Worm (Caenorhabditis elegans) whole organism, L1 larva: ENCODE data around the gene Y16B4A.2.

Source experiments
- ceh-90 ChIP-seq: sonication (generic microtip); optimal IDR thresholded peaks from 2 replicates; lab custom pipeline; 2016; ENCODE audit warnings: missing genetic modification characterization, missing compliant biosample characterization
- efl-1 ChIP-seq, 4 experiments: fragments of 150-350 bp; optimal IDR thresholded peaks in 3 of 4; peaks in 1 of 4; 1 replicate in 1 of 4; 2 replicates in 3 of 4; lab custom pipeline; 2014; ENCODE audit warnings: missing biosample characterization in 2 of 4, missing genetic modification characterization in 2 of 4, missing genetic modification reagents in 2 of 4
- skn-1 ChIP-seq: fragments of 150-350 bp; optimal IDR thresholded peaks from 2 replicates; lab custom pipeline; 2014; ENCODE audit warnings: missing biosample characterization, missing genetic modification characterization

- no peak for TF ChIP-seq ceh-90 (tag; lab: Kevin White, UChicago)
- no peak for TF ChIP-seq skn-1
- TF ChIP-seq efl-1 (optimal IDR thresholded peaks at IDR 0.05; lab: Kevin White, UChicago) = no peak
- no peak for TF ChIP-seq efl-1 (GFP tag; optimal IDR thresholded peaks at IDR 0.05 in 1 of 2; lab: Kevin White, UChicago)
Measured at ce11 chrX:14794170-14794569, 22.5 kb upstream of the Y16B4A.2 start.
